Fruit fly (Drosophila melanogaster): ENCODE data around the gene CG43347.
"Not testable (repeated sequence)": the region's sequence is repeated elsewhere in the genome, so short reads cannot be mapped to it uniquely, and the experiment has no call there.

The CG43347 gene

DNA sequence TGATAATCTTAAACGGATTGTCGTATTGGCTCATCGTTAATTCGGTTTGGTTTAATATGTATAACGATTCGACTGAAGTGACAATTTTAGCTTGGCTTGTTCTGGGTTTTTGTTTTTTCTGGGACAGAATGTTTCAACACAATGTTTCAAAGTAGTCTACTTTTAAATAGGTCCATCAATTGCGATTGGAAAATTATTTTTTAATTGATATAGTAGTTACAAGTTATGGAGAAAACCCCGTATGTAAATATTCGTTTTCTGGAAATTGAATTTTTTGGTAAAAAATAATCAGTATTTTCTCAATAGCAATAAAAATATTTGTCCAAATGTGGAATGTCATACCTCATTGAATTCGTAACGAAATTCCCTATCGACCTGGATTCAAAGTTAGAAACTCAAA, 3.1 kb upstream of the CG43347 start, which contains the start of gene Rab9Db:
Gene Rab9Db, minus strand, starts transcription at position 101 of the 400 bp plus-strand sequence.
- TF ChIP-seq CG8119 (GFP tag; IDR thresholded peaks at IDR 0.05); CG8319 (GFP tag; optimal IDR thresholded peaks at IDR 0.05); Hr38 (GFP tag; optimal IDR thresholded peaks at IDR 0.05): not testable (repeated sequence)

DNA sequence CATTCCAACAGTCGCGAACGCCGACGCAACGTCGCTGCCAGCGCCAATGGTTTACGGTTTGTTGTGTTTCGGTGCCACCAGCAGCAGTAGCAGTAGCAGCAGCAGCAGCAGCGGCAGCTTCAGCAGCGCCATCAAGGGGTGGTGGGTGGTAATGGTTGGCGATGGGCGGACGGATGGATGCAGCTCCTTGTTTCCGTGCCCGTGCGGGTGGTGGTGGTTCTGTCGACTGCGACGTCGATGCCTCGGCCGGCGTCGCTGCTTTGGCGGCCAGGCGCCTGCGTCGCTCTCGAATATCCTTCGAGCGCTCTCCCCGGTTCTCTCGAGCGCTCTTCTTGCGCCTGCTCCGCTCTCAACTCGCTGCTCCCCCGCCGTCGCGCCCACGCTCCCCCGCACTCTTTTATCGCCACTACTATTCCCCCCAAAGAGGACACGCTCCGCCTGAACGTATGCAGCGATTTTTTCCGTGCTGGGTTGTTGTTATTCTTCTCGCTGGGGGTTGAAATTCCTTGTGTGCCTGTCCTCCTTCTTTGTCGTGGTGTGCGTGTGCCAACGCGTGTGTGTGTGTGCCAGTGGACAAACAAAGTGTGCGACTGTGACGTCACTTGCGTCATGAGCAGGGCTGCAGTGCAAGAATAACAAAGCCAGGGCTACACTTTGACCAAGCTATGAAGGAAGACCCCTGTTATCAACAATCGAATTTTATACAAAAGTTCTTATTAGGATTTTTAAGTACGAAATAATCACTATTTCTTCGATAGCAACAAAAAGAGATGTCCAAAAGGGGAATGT, 1.4 kb upstream of the CG43347 start:
- TF ChIP-seq CG11902 (GFP tag; optimal IDR thresholded peaks at IDR 0.05) (no peak), Lpt (GFP tag; optimal IDR thresholded peaks at IDR 0.05) (no peak), Sox14 (GFP tag; optimal IDR thresholded peaks at IDR 0.05) (no peak), Eip78C (GFP tag) (peak; percentile 15), Eip75B (GFP tag; optimal IDR thresholded peaks at IDR 0.05) (no peak), CG34406 (GFP tag; optimal IDR thresholded peaks at IDR 0.05) (no peak)

DNA sequence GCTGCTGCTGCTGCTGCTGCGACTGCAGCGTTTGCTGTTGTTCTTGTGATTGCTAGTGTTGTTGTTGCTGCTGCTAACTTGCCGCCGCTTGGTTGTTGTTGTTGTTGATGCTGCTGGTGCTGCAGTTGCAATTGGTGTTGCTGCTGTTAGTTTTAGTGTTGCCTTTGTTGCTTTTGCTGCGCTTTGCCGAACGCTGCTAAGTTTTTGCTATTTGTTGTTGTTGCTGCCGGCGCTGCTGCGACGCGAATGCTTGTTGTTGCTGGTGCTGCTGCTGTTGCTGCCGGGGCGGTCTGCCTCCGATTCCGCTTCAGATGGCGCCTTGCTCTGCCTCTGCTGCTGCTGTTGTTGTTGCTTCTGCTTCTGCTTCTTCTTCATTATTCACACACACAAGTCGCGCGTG, 1.5 kb downstream of the CG43347 start:
- no peak for TF ChIP-seq pdm3 (GFP tag; optimal IDR thresholded peaks at IDR 0.05)
- TF ChIP-seq Met (GFP tag; optimal IDR thresholded peaks at IDR 0.05) = no peak
- no peak for TF ChIP-seq CG34406 (GFP tag; optimal IDR thresholded peaks at IDR 0.05)
- TF ChIP-seq CG9139 (GFP tag; optimal IDR thresholded peaks at IDR 0.05) = no peak
- no peak for TF ChIP-seq Hr38 (GFP tag; optimal IDR thresholded peaks at IDR 0.05)
- no peak for TF ChIP-seq CG1621 (tag; optimal IDR thresholded peaks at IDR 0.05)

DNA sequence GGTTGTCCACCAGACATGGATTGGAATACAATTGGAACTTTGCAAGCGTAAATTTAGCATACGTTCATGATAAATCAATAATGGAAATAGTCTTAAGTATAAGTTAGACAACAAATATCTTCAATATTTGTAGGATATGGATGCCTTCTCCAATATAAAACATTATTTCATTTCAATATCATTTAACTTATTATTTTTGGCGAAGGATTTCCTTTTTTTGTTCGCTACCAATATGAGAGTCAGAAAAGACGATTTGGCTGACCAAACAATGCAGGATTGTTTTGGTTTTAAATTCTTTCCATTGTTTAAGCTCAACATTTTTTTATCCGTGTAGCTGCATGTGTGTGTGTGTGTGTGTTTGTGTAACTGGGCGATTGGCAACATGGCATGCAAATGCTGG, 4.8 kb downstream of the CG43347 start:
- TF ChIP-seq acj6 (GFP tag; optimal IDR thresholded peaks at IDR 0.05) = no peak
- TF ChIP-seq CG10669 (GFP tag; optimal IDR thresholded peaks at IDR 0.05) = no peak
- TF ChIP-seq Sox102F (GFP tag; optimal IDR thresholded peaks at IDR 0.05) = no peak
- peak; percentile 4 for TF ChIP-seq topi (GFP tag; optimal IDR thresholded peaks at IDR 0.05)
- no peak for TF ChIP-seq CG31627 (GFP tag; optimal IDR thresholded peaks at IDR 0.05)
- peak; percentile 44 for TF ChIP-seq CG32006 (GFP tag; optimal IDR thresholded peaks at IDR 0.05)
- TF ChIP-seq vri (GFP tag; optimal IDR thresholded peaks at IDR 0.05) = no peak
- no peak for TF ChIP-seq fd59A (GFP tag; optimal IDR thresholded peaks at IDR 0.05)
- TF ChIP-seq svp (GFP tag) = peak; percentile 67
- no peak for TF ChIP-seq Hr4 (GFP tag; optimal IDR thresholded peaks at IDR 0.05)
- TF ChIP-seq ss (GFP tag; optimal IDR thresholded peaks at IDR 0.05) = peak in 1 of 2 experiments; percentile 6
- no peak for TF ChIP-seq CG3032 (tag; optimal IDR thresholded peaks at IDR 0.05)
- TF ChIP-seq cyc (GFP tag; optimal IDR thresholded peaks at IDR 0.05) = no peak
- no peak for TF ChIP-seq CG11294 (GFP tag; IDR thresholded peaks at IDR 0.05)
- TF ChIP-seq CG8119 (GFP tag; IDR thresholded peaks at IDR 0.05) = no peak
- TF ChIP-seq dsx (GFP tag; optimal IDR thresholded peaks at IDR 0.05; ENCODE audit: poor library complexity, severe bottlenecking) = no peak
- TF ChIP-seq Eip78C (GFP tag) = peak; percentile 55
- no peak for TF ChIP-seq fd85E (GFP tag; optimal IDR thresholded peaks at IDR 0.05)
- no peak for TF ChIP-seq CG11762 (GFP tag; optimal IDR thresholded peaks at IDR 0.05; ENCODE audit: insufficient read depth)
- peak; percentile 23 for TF ChIP-seq CG6808 (GFP tag; optimal IDR thresholded peaks at IDR 0.05)
- TF ChIP-seq CG6854 (GFP tag; optimal IDR thresholded peaks at IDR 0.05) = no peak
- TF ChIP-seq dac (GFP tag; optimal IDR thresholded peaks at IDR 0.05) = no peak

DNA sequence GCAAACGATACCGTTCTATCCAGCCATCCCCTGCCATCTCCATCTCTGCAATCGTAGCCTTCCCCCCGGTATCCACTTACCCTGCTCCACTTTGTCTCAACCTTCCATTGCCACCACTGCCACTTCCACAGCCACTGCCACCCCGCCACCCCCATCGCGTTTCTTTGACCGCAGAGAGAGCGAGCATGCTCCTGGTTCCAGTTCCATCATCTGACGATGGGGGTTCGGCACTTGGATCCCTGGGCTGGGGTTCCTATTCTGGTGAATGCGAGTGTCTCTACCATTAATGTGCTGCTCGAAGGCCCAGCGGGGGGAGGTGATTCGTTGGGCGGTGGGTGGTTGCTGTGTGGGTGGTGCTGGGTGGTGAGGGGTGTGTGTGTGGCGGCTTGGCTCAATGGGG, 6.4 kb downstream of the CG43347 start:
- TF ChIP-seq CG7368 (GFP tag; optimal IDR thresholded peaks at IDR 0.05) = peak; percentile 24
- TF ChIP-seq svp (GFP tag) = peak; percentile 1
- no peak for TF ChIP-seq lz (GFP tag; optimal IDR thresholded peaks at IDR 0.05)

Data from whole organism, prepupa.